Worm (Caenorhabditis elegans): Measurements from ENCODE around the gene sre-38.

sre-38 gene

ce11 chrII:12460602-12461453, 3.5 kb downstream of the sre-38 start, which contains the start of gene tag-280:
Gene tag-280, plus strand, starts transcription at chrII:12460652.
- no peak for TF ChIP-seq pha-4 (tag; optimal IDR thresholded peaks at IDR 0.05)
- no peak for TF ChIP-seq fkh-10 (GFP tag; optimal IDR thresholded peaks at IDR 0.05)
- TF ChIP-seq pqm-1 (tag; optimal IDR thresholded peaks at IDR 0.05) = no peak
- no peak for TF ChIP-seq ceh-28 (tag; optimal IDR thresholded peaks at IDR 0.05)
- no peak for TF ChIP-seq elt-1 (tag; optimal IDR thresholded peaks at IDR 0.05)
- no peak for TF ChIP-seq nhr-67 (tag; optimal IDR thresholded peaks at IDR 0.05)
- TF ChIP-seq nhr-25 (tag; optimal IDR thresholded peaks at IDR 0.05) = no peak
- TF ChIP-seq elt-3 (tag; optimal IDR thresholded peaks at IDR 0.05) = no peak
- no peak for TF ChIP-seq nhr-237 (tag; optimal IDR thresholded peaks at IDR 0.05)
- TF ChIP-seq unc-62 (GFP tag; optimal IDR thresholded peaks at IDR 0.05) = no peak
- no peak for TF ChIP-seq lin-15B (tag; optimal IDR thresholded peaks at IDR 0.05)
- no peak for TF ChIP-seq ceh-82 (tag; optimal IDR thresholded peaks at IDR 0.05)
- no peak for TF ChIP-seq egl-5 (tag; optimal IDR thresholded peaks at IDR 0.05)
- TF ChIP-seq aly-2 (tag; optimal IDR thresholded peaks at IDR 0.05) = no peak
- TF ChIP-seq nfya-1 (tag; optimal IDR thresholded peaks at IDR 0.05; ENCODE audit: insufficient read depth) = no peak
- no peak for TF ChIP-seq nhr-76 (tag; optimal IDR thresholded peaks at IDR 0.05)
- TF ChIP-seq fkh-2 (tag; optimal IDR thresholded peaks at IDR 0.05) = no peak
- TF ChIP-seq egl-27 (tag; optimal IDR thresholded peaks at IDR 0.05) = no peak
- TF ChIP-seq lin-39 (tag; optimal IDR thresholded peaks at IDR 0.05) = no peak
- TF ChIP-seq nhr-28 (tag; optimal IDR thresholded peaks at IDR 0.05) = no peak

- no peak for TF ChIP-seq nhr-12 (tag; optimal IDR thresholded peaks at IDR 0.05)
- TF ChIP-seq ceh-16 (tag; optimal IDR thresholded peaks at IDR 0.05) = no peak
- no peak for TF ChIP-seq ceh-82 (tag; optimal IDR thresholded peaks at IDR 0.05)
- no peak for TF ChIP-seq unc-62 (GFP tag; optimal IDR thresholded peaks at IDR 0.05)
- TF ChIP-seq ama-1 (optimal IDR thresholded peaks at IDR 0.05) = no peak
- no peak for TF ChIP-seq pha-4 (tag; optimal IDR thresholded peaks at IDR 0.05)
- TF ChIP-seq daf-12 (tag; optimal IDR thresholded peaks at IDR 0.05) = no peak
- TF ChIP-seq pqm-1 (tag; optimal IDR thresholded peaks at IDR 0.05) = no peak
- TF ChIP-seq nhr-11 (tag; optimal IDR thresholded peaks at IDR 0.05) = no peak
Measured at ce11 chrII:12462244-12462643, 4.9 kb downstream of the sre-38 start, which contains the start of gene F15A4.2. Gene F15A4.2, plus strand, starts transcription at chrII:12462544.

- TF ChIP-seq fkh-2 (tag; optimal IDR thresholded peaks at IDR 0.05) = no peak
- no peak for TF ChIP-seq fkh-10 (GFP tag; optimal IDR thresholded peaks at IDR 0.05)
- TF ChIP-seq lin-39 (tag; optimal IDR thresholded peaks at IDR 0.05) = no peak
- no peak for TF ChIP-seq nhr-28 (tag; optimal IDR thresholded peaks at IDR 0.05)
- TF ChIP-seq eor-1 (tag; optimal IDR thresholded peaks at IDR 0.05) = no peak
- TF ChIP-seq egl-5 (tag; optimal IDR thresholded peaks at IDR 0.05) = no peak
Measured at ce11 chrII:12465557-12465956, 8.2 kb downstream of the sre-38 start, which contains the start of gene sre-37. Gene sre-37, plus strand, starts transcription at chrII:12465857.

- TF ChIP-seq nhr-237 (tag; optimal IDR thresholded peaks at IDR 0.05) (no peak), ceh-16 (tag; optimal IDR thresholded peaks at IDR 0.05) (no peak), nhr-28 (tag; optimal IDR thresholded peaks at IDR 0.05) (no peak), fkh-2 (tag; optimal IDR thresholded peaks at IDR 0.05) (no peak), zag-1 (tag; optimal IDR thresholded peaks at IDR 0.05) (no peak), nhr-11 (tag; optimal IDR thresholded peaks at IDR 0.05) (no peak), elt-2 (tag; optimal IDR thresholded peaks at IDR 0.05) (no peak), elt-1 (tag; optimal IDR thresholded peaks at IDR 0.05) (no peak), R02D3.7 (tag; optimal IDR thresholded peaks at IDR 0.05) (no peak), egl-27 (tag; optimal IDR thresholded peaks at IDR 0.05) (no peak), hmg-11 (tag; optimal IDR thresholded peaks at IDR 0.05) (no peak), fkh-10 (GFP tag; optimal IDR thresholded peaks at IDR 0.05) (no peak), ceh-82 (tag; optimal IDR thresholded peaks at IDR 0.05) (no peak)
Measured at ce11 chrII:12467047-12467446, 9.7 kb downstream of the sre-38 start, which contains the start of gene srg-16. Gene srg-16, plus strand, starts transcription at chrII:12467133.

ce11 chrII:12471138-12471855, 13.9 kb downstream of the sre-38 start, which contains the start of the genes F15A4.5 and phat-8:
Gene F15A4.5, minus strand, starts transcription at chrII:12471238.
Gene phat-8, plus strand, starts transcription at chrII:12471805.
- TF ChIP-seq sea-2 (GFP tag; optimal IDR thresholded peaks at IDR 0.05) = no peak
- no peak for TF ChIP-seq ceh-82 (tag; optimal IDR thresholded peaks at IDR 0.05)
- no peak for TF ChIP-seq hmg-11 (tag; optimal IDR thresholded peaks at IDR 0.05)

Measured in whole organism, L3 larva.